Fruit fly (Drosophila melanogaster) whole organism, wandering third instar larva: Measurements from ENCODE around the gene tHMG2.

Source experiments
- Abd-B ChIP-seq: fragments of >200 bp; optimal IDR thresholded peaks from 2 replicates; lab custom pipeline; 2017; ENCODE audit warnings: missing biosample characterization, missing genetic modification characterization
- CG32264 ChIP-seq: fragments of 200-800 bp; sonication (Bioruptor generic); optimal IDR thresholded peaks from 2 replicates; lab custom pipeline; 2016; ENCODE audit warnings: missing biosample characterization, missing genetic modification characterization
- GATAd ChIP-seq: sonication (Bioruptor generic); optimal IDR thresholded peaks from 2 replicates; lab custom pipeline; 2016; ENCODE audit warnings: missing biosample characterization, missing genetic modification characterization
- Hnf4 ChIP-seq: fragments of 200-800 bp; sonication (Bioruptor generic); optimal IDR thresholded peaks from 2 replicates; lab custom pipeline; 2016; ENCODE audit warnings: missing biosample characterization, mild to moderate bottlenecking, missing genetic modification characterization
- Hr78 ChIP-seq: fragments of >200 bp; optimal IDR thresholded peaks from 2 replicates; lab custom pipeline; 2017; ENCODE audit warnings: missing biosample characterization, missing genetic modification characterization
- Rel ChIP-seq, 2 experiments: fragments of 200-800 bp; sonication (Bioruptor generic) in 1 of 2; optimal IDR thresholded peaks; 2 replicates in 1 of 2; 3 replicates in 1 of 2; lab custom pipeline; 2016 to 2019; ENCODE audit warnings: mild to moderate bottlenecking in 2 of 2, missing biosample characterization in 2 of 2, missing genetic modification characterization in 2 of 2, moderate library complexity in 1 of 2
- br ChIP-seq: fragments of 200-800 bp; sonication (Bioruptor generic); optimal IDR thresholded peaks from 2 replicates; lab custom pipeline; 2016; ENCODE audit warnings: missing biosample characterization, missing genetic modification characterization
- lola ChIP-seq: fragments of >200 bp; optimal IDR thresholded peaks from 2 replicates; lab custom pipeline; 2017; ENCODE audit warnings: missing biosample characterization, missing genetic modification characterization
- pan ChIP-seq: fragments of >200 bp; optimal IDR thresholded peaks from 2 replicates; lab custom pipeline; 2017
- psq ChIP-seq: fragments of 200-800 bp; sonication (Bioruptor generic); optimal IDR thresholded peaks from 3 replicates; lab custom pipeline; 2017; ENCODE audit warnings: missing biosample characterization, mild to moderate bottlenecking, missing genetic modification characterization, moderate library complexity
- usp ChIP-seq: fragments of >200 bp; optimal IDR thresholded peaks from 2 replicates; lab custom pipeline; 2017; ENCODE audit warnings: missing biosample characterization, missing genetic modification characterization

DNA sequence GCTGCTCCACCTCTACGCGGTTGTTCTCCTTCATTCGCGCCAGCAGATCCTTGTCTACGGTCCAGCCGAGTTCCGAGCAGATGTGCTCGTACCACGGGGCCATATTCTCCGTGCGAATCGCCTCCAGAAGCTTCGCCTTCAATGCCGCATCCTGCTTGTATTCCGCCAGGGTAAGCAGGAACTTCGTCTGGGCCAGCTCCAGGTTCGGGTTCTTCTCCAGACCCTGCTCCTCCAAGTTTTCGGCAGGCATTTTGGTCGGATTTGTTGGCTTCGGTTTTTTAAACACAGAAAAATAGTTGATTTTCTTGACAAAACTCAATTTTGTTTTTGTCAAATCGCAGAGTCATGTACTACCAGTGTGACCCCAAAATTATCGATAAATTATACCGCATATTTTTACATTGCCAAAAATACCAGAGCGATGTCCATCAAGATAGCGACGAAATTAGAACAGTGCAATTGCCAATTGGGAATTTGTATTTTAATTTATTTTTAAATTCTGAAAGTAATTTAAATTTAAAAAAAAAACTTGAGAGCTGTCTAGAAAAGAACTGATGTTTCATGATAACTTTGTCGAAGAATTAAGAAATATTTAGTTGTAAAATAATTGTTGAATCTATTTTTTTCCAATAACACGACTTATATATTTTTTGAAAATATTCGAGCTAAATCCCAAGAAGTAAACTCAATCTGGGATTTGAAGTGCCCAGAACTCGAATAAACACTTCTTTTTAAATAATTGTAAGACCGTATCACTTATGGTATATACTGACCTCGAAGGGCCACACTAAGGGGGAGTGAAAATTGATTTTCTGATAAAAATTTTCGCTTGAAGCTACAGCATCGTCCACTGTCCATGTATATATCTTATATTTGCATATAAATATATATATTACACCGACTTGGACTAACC, 30.8 kb upstream of the tHMG2 start, which contains the start of the genes Rpn7 and AP-2mu:
- no peak for TF ChIP-seq Rel (GFP tag; optimal IDR thresholded peaks at IDR 0.05; lab: Kevin White, UChicago)
- TF ChIP-seq Rel (tag; optimal IDR thresholded peaks at IDR 0.05; lab: Kevin White, UChicago): no peak
- TF ChIP-seq psq (GFP tag; lab: Kevin White, UChicago): no peak
- no peak for TF ChIP-seq usp (GFP tag; lab: Kevin White, UChicago)
- no peak for TF ChIP-seq Hnf4 (GFP tag; lab: Kevin White, UChicago)
- TF ChIP-seq pan (lab: Kevin White, UChicago): no peak
- TF ChIP-seq lola (GFP tag; lab: Kevin White, UChicago): no peak
- TF ChIP-seq Abd-B: no peak
- TF ChIP-seq br (GFP tag; lab: Kevin White, UChicago): no peak
- no peak for TF ChIP-seq CG32264 (GFP tag; lab: Kevin White, UChicago)
- TF ChIP-seq GATAd (GFP tag; lab: Kevin White, UChicago): no peak
- TF ChIP-seq Hr78: no peak
